Worm (Caenorhabditis elegans): ENCODE data around the gene sma-2.

The sma-2 gene

DNA sequence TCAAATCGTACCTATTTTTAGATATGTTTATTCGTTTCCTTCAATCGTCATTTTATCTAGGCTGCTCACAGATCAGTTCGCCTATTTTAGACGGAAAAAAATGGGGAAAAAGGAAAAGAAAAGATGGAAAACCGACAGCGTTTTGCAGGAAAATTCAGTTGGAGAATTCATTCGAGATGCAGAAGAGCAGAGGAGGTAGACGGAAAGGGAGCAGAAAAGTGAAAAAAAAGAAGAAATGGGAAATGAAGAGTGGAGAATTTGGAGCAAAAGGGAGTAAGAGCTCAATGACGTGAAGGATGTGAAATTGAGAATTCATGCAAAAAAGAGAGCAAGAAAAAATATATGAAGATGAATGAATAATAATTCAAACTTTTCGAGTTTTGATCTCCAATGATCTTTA lies 35.0 kb downstream of the sma-2 start:
- TF ChIP-seq die-1 (tag; optimal IDR thresholded peaks at IDR 0.05) (no peak), madf-6 (GFP tag; IDR thresholded peaks at IDR 0.05) (no peak), let-607 (tag; optimal IDR thresholded peaks at IDR 0.05) (no peak), bed-2 (GFP tag; IDR thresholded peaks at IDR 0.05) (no peak), snpc-3.4 (tag; optimal IDR thresholded peaks at IDR 0.05) (no peak), ccch-3 (GFP tag; optimal IDR thresholded peaks at IDR 0.05) (no peak), madf-3 (GFP tag; IDR thresholded peaks at IDR 0.05) (no peak)

DNA sequence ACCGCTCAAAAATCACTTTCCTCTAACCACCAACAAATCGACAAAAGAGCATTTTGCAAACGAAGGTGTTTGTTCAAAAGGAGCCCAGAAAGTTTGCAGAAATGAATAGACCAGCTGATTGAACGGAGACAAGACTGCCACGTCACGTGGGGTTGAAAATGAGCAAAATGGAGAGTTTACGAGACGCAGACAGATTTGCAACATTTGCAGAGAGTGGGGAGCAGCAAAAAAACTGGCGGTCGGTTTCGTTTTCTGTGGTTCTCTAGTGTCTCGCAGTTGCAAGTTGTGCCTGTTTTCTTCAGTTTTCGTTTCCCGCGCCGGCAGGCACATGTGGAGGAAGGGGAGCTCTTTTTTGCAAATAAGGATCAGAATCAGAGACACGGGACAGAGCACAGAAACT lies 35.9 kb downstream of the sma-2 start:
- TF ChIP-seq B0035.1 (tag; optimal IDR thresholded peaks at IDR 0.05) = no peak
- TF ChIP-seq T07F8.4 (tag; optimal IDR thresholded peaks at IDR 0.05) = no peak
- peak; percentile 51; the same call in 1 of the 2 replicates for TF ChIP-seq hmg-1.2 (GFP tag; IDR thresholded peaks at IDR 0.05)
- 0 out of 2 replicates have a peak, but pooled peaks have one; percentile 40 for TF ChIP-seq lir-1 (GFP tag; conservative IDR thresholded peaks at IDR 0.05)
- no peak for TF ChIP-seq sdz-38 (tag; optimal IDR thresholded peaks at IDR 0.05)
- no peak for TF ChIP-seq sptf-2 (GFP tag; optimal IDR thresholded peaks at IDR 0.05)
- no peak for TF ChIP-seq egrh-3 (GFP tag; IDR thresholded peaks at IDR 0.05)
- no peak for TF ChIP-seq lsy-27 (tag; optimal IDR thresholded peaks at IDR 0.05; ENCODE audit: borderline replicate concordance, insufficient read depth)
- TF ChIP-seq pbrm-1 (GFP tag; IDR thresholded peaks at IDR 0.05) = no peak
- no peak for TF ChIP-seq Y56A3A.18 (GFP tag; IDR thresholded peaks at IDR 0.05)
- TF ChIP-seq hsf-1 (GFP tag; IDR thresholded peaks at IDR 0.05) = no peak
- TF ChIP-seq F37B4.10 (GFP tag; IDR thresholded peaks at IDR 0.05) = no peak
- no peak for TF ChIP-seq ceh-79 (tag; optimal IDR thresholded peaks at IDR 0.05)
- no peak for TF ChIP-seq tlf-1 (GFP tag; optimal IDR thresholded peaks at IDR 0.05)
- TF ChIP-seq madf-6 (GFP tag; IDR thresholded peaks at IDR 0.05) = no peak
- no peak for TF ChIP-seq nhr-90 (tag; optimal IDR thresholded peaks at IDR 0.05)
- no peak for TF ChIP-seq mel-28 (tag; optimal IDR thresholded peaks at IDR 0.05; ENCODE audit: borderline replicate concordance)
- TF ChIP-seq ztf-3 (GFP tag; optimal IDR thresholded peaks at IDR 0.05) = no peak
- no peak for TF ChIP-seq nhr-179 (tag; optimal IDR thresholded peaks at IDR 0.05)
- no peak for TF ChIP-seq rec-8 (tag; optimal IDR thresholded peaks at IDR 0.05)
- no peak for TF ChIP-seq C17E4.6 (GFP tag; IDR thresholded peaks at IDR 0.05)
- TF ChIP-seq atf-7 (tag; optimal IDR thresholded peaks at IDR 0.05) = no peak
- TF ChIP-seq F57A8.1 (GFP tag; optimal IDR thresholded peaks at IDR 0.05) = no peak
- no peak for TF ChIP-seq Y95B8A.8 (GFP tag; IDR thresholded peaks at IDR 0.05)
- TF ChIP-seq fkh-3 (tag; optimal IDR thresholded peaks at IDR 0.05) = no peak
- no peak for TF ChIP-seq hlh-12 (tag; optimal IDR thresholded peaks at IDR 0.05)
- no peak for TF ChIP-seq bed-1 (GFP tag; IDR thresholded peaks at IDR 0.05)
- TF ChIP-seq aptf-2 (GFP tag; conservative IDR thresholded peaks at IDR 0.05) = no peak
- no peak for TF ChIP-seq hmg-20 (GFP tag; IDR thresholded peaks at IDR 0.05)
- TF ChIP-seq bed-2 (GFP tag; IDR thresholded peaks at IDR 0.05) = no peak
- no peak for TF ChIP-seq ztf-26 (tag; optimal IDR thresholded peaks at IDR 0.05)
- no peak for TF ChIP-seq F10E7.11 (tag; optimal IDR thresholded peaks at IDR 0.05)
- no peak for TF ChIP-seq snpc-1.3 (tag; optimal IDR thresholded peaks at IDR 0.05; ENCODE audit: insufficient read depth)
- TF ChIP-seq Y53F4B.3 (GFP tag; IDR thresholded peaks at IDR 0.05) = no peak
- peak; percentile 88 for TF ChIP-seq zfh-2 (GFP tag; conservative IDR thresholded peaks at IDR 0.05)
- TF ChIP-seq rpc-1 (optimal IDR thresholded peaks at IDR 0.05) = no peak
- no peak for TF ChIP-seq rpc-1 (tag; optimal IDR thresholded peaks at IDR 0.05)
- no peak for TF ChIP-seq dpff-1 (tag; optimal IDR thresholded peaks at IDR 0.05)
- TF ChIP-seq madf-8 (GFP tag; conservative IDR thresholded peaks at IDR 0.05) = no peak
- peak; percentile 12 for TF ChIP-seq chd-7 (tag; optimal IDR thresholded peaks at IDR 0.05)
- TF ChIP-seq B0336.3 (GFP tag; IDR thresholded peaks at IDR 0.05) = no peak
- TF ChIP-seq F49E8.2 (tag; optimal IDR thresholded peaks at IDR 0.05; ENCODE audit: insufficient read depth) = no peak
- no peak for TF ChIP-seq B0261.1 (tag; optimal IDR thresholded peaks at IDR 0.05)

All from whole organism, young adult.